Worm (Caenorhabditis elegans): ENCODE data around the gene csr-1.

Gene csr-1

ce11 chrIV:7956643-7957317 is at the start of gene csr-1:
Gene csr-1, plus strand, starts transcription at chrIV:7957267.
- no peak for TF ChIP-seq nhr-11 (tag; optimal IDR thresholded peaks at IDR 0.05)
- no peak for TF ChIP-seq ceh-19 (GFP tag; optimal IDR thresholded peaks at IDR 0.05)

ce11 chrIV:7909455-7910141 is 47.5 kb upstream of the csr-1 start:
- TF ChIP-seq ceh-18 (tag; optimal IDR thresholded peaks at IDR 0.05) (peak; percentile 16), nhr-11 (tag; optimal IDR thresholded peaks at IDR 0.05) (no peak), tbx-2 (tag; optimal IDR thresholded peaks at IDR 0.05) (peak; percentile 3), ceh-34 (tag; optimal IDR thresholded peaks at IDR 0.05) (peak; percentile 42), ceh-48 (tag; optimal IDR thresholded peaks at IDR 0.05) (peak; percentile 71), sdc-2 (tag; optimal IDR thresholded peaks at IDR 0.05) (no peak), hlh-13 (GFP tag; optimal IDR thresholded peaks at IDR 0.05) (no peak), ceh-45 (GFP tag; IDR thresholded peaks at IDR 0.05) (no peak), T23F11.4 (GFP tag; optimal IDR thresholded peaks at IDR 0.05) (no peak), hlh-6 (tag; optimal IDR thresholded peaks at IDR 0.05) (no peak), pat-9 (tag; optimal IDR thresholded peaks at IDR 0.05) (no peak), nfya-1 (tag; optimal IDR thresholded peaks at IDR 0.05) (peak; percentile 9), hlh-30 (tag; optimal IDR thresholded peaks at IDR 0.05; ENCODE audit: insufficient read depth) (peak; percentile 68), ceh-2 (tag; optimal IDR thresholded peaks at IDR 0.05) (no peak), pros-1 (tag; optimal IDR thresholded peaks at IDR 0.05) (no peak), unc-42 (tag; optimal IDR thresholded peaks at IDR 0.05) (peak; percentile 36), ama-1 (optimal IDR thresholded peaks at IDR 0.05) (no peak), ceh-30 (tag; optimal IDR thresholded peaks at IDR 0.05) (peak; percentile 6)

- TF ChIP-seq C38D4.7 (GFP tag; optimal IDR thresholded peaks at IDR 0.05): no peak
- TF ChIP-seq nfya-1 (tag; optimal IDR thresholded peaks at IDR 0.05): peak; percentile 4
- peak; percentile 24 for TF ChIP-seq ceh-48 (tag; optimal IDR thresholded peaks at IDR 0.05)
Measured at ce11 chrIV:7910197-7910735, 46.8 kb upstream of the csr-1 start, which contains the start of the genes npp-27 and ntl-4. Gene npp-27, minus strand, starts transcription at chrIV:7910247. Gene ntl-4, plus strand, starts transcription at chrIV:7910575.

- TF ChIP-seq T23F11.4 (GFP tag; optimal IDR thresholded peaks at IDR 0.05): no peak
- no peak for TF ChIP-seq ceh-24 (tag; optimal IDR thresholded peaks at IDR 0.05)
- no peak for TF ChIP-seq ets-4 (tag; optimal IDR thresholded peaks at IDR 0.05)
- TF ChIP-seq hlh-13 (GFP tag; optimal IDR thresholded peaks at IDR 0.05): no peak
- TF ChIP-seq ceh-31 (tag; optimal IDR thresholded peaks at IDR 0.05): no peak
Measured at ce11 chrIV:7914991-7915390, 42.1 kb upstream of the csr-1 start, which contains the start of gene C49H3.4. Gene C49H3.4, plus strand, starts transcription at chrIV:7915291.

DNA sequence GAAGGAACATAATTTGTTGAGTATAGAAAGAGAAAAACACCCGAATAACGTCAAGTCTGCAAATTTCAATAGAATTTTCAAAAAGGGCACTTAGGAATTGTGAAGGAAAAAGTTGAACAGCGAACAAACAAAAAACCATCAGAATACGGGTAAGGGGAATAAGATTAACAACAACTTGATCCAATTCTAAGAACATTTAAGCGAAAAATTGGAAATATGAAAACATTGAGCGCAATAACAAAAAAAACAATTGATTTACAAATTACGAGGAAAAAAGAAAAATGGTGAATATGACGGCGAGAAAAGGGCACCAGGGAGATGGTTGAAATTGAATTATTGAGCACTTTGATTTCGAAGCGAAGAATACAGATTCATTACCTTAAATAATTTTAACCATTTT is 40.2 kb upstream of the csr-1 start:
- TF ChIP-seq dve-1 (tag; optimal IDR thresholded peaks at IDR 0.05): no peak
- no peak for TF ChIP-seq pha-2 (tag; optimal IDR thresholded peaks at IDR 0.05)
- TF ChIP-seq lim-6 (tag; optimal IDR thresholded peaks at IDR 0.05): no peak
- TF ChIP-seq ceh-9 (tag; optimal IDR thresholded peaks at IDR 0.05): no peak
- no peak for TF ChIP-seq tbx-2 (tag; optimal IDR thresholded peaks at IDR 0.05)

ce11 chrIV:7917881-7918280 is 39.2 kb upstream of the csr-1 start:
- TF ChIP-seq unc-86 (tag; optimal IDR thresholded peaks at IDR 0.05) (no peak), ttx-3 (tag; optimal IDR thresholded peaks at IDR 0.05) (no peak), eyg-1 (tag; optimal IDR thresholded peaks at IDR 0.05) (no peak), ceh-34 (tag; optimal IDR thresholded peaks at IDR 0.05) (no peak), unc-55 (GFP tag; optimal IDR thresholded peaks at IDR 0.05) (no peak), sox-4 (tag; optimal IDR thresholded peaks at IDR 0.05) (no peak), K02D7.2 (tag; optimal IDR thresholded peaks at IDR 0.05) (no peak), ref-2 (tag; optimal IDR thresholded peaks at IDR 0.05) (no peak), ceh-22 (tag; optimal IDR thresholded peaks at IDR 0.05) (no peak), pat-9 (tag; optimal IDR thresholded peaks at IDR 0.05) (no peak), T23F11.4 (GFP tag; optimal IDR thresholded peaks at IDR 0.05) (no peak), ceh-9 (tag; optimal IDR thresholded peaks at IDR 0.05) (no peak), nfya-1 (tag; optimal IDR thresholded peaks at IDR 0.05) (no peak), lin-11 (tag; optimal IDR thresholded peaks at IDR 0.05) (no peak), pax-1 (tag; optimal IDR thresholded peaks at IDR 0.05) (no peak), ceh-30 (tag; optimal IDR thresholded peaks at IDR 0.05) (no peak), ceh-14 (tag; optimal IDR thresholded peaks at IDR 0.05) (no peak)
